Worm (Caenorhabditis elegans) whole organism, L1 larva: Measurements from ENCODE around the gene pals-16.

Experiments
- C34B4.2 ChIP-seq: sonication (generic microtip); optimal IDR thresholded peaks from 2 replicates; lab custom pipeline; 2017; ENCODE audit warnings: mild to moderate bottlenecking, missing genetic modification characterization, missing compliant biosample characterization
- F16B12.6 ChIP-seq: fragments of 150-350 bp; optimal IDR thresholded peaks from 2 replicates; lab custom pipeline; 2014; ENCODE audit warnings: missing biosample characterization, missing genetic modification characterization
- aha-1 ChIP-seq: fragments of 150-350 bp; optimal IDR thresholded peaks from 2 replicates; lab custom pipeline; 2014; ENCODE audit warnings: missing biosample characterization, missing genetic modification characterization
- alr-1 ChIP-seq: fragments of 200-800 bp; sonication (Bioruptor generic); optimal IDR thresholded peaks from 2 replicates; lab custom pipeline; 2018; ENCODE audit warnings: borderline replicate concordance, mild to moderate bottlenecking, missing genetic modification characterization, missing compliant biosample characterization
- aly-2 ChIP-seq: fragments of 150-350 bp; optimal IDR thresholded peaks from 2 replicates; lab custom pipeline; 2014; ENCODE audit warnings: missing biosample characterization, missing genetic modification characterization
- ama-1 ChIP-seq: fragments of 150-350 bp; optimal IDR thresholded peaks from 2 replicates; lab custom pipeline; 2014
- ceh-8 ChIP-seq: fragments of 200-800 bp; sonication (Bioruptor generic); optimal IDR thresholded peaks from 2 replicates; lab custom pipeline; 2018; ENCODE audit warnings: mild to moderate bottlenecking, missing genetic modification characterization, moderate library complexity, missing compliant biosample characterization
- ceh-82 ChIP-seq, 3 experiments: fragments of 150-350 bp in 1 of 3; sonication (generic microtip) in 2 of 3; optimal IDR thresholded peaks; 2 replicates each; lab custom pipeline; 2014 to 2017; ENCODE audit warnings: missing biosample characterization in 3 of 3, missing genetic modification characterization in 3 of 3
- ceh-88 ChIP-seq: fragments of 200-800 bp; sonication (Bioruptor generic); IDR thresholded peaks from 2 replicates; pipeline ENCODE4 v1.3.6; 2022; ENCODE audit warnings: missing genetic modification characterization, missing compliant biosample characterization
- ceh-90 ChIP-seq: sonication (generic microtip); optimal IDR thresholded peaks from 2 replicates; lab custom pipeline; 2016; ENCODE audit warnings: missing genetic modification characterization, missing compliant biosample characterization
- ces-1 ChIP-seq: fragments of 150-350 bp; optimal IDR thresholded peaks from 2 replicates; lab custom pipeline; 2014; ENCODE audit warnings: missing biosample characterization, missing genetic modification reagents, missing genetic modification characterization
- dpl-1 ChIP-seq, 3 experiments: fragments of 150-350 bp in 2 of 3; sonication (generic microtip) in 1 of 3; optimal IDR thresholded peaks; 2 replicates each; lab custom pipeline; 2014 to 2017; ENCODE audit warnings: missing biosample characterization in 3 of 3, missing genetic modification characterization in 3 of 3, missing genetic modification reagents in 3 of 3
- efl-1 ChIP-seq, 4 experiments: fragments of 150-350 bp; optimal IDR thresholded peaks in 3 of 4; peaks in 1 of 4; 1 replicate in 1 of 4; 2 replicates in 3 of 4; lab custom pipeline; 2014; ENCODE audit warnings: missing biosample characterization in 2 of 4, missing genetic modification characterization in 2 of 4, missing genetic modification reagents in 2 of 4
- efl-3 ChIP-seq: fragments of 200-800 bp; sonication (Bioruptor generic); optimal IDR thresholded peaks from 2 replicates; lab custom pipeline; 2018; ENCODE audit warnings: mild to moderate bottlenecking, missing genetic modification characterization, missing compliant biosample characterization
- elt-2 ChIP-seq: sonication (generic microtip); optimal IDR thresholded peaks from 2 replicates; lab custom pipeline; 2016; ENCODE audit warnings: missing genetic modification characterization, mild to moderate bottlenecking, inconsistent platforms, missing compliant biosample characterization, missing genetic modification reagents
- fkh-4 ChIP-seq: sonication (generic microtip); optimal IDR thresholded peaks from 2 replicates; lab custom pipeline; 2016; ENCODE audit warnings: missing compliant biosample characterization, missing genetic modification characterization, borderline replicate concordance
- grh-1 ChIP-seq: fragments of 200-800 bp; sonication (Bioruptor generic); IDR thresholded peaks from 2 replicates; pipeline ENCODE4 v1.3.6; 2022; ENCODE audit warnings: missing genetic modification reagents, missing genetic modification characterization, missing compliant biosample characterization
- irx-1 ChIP-seq: sonication (generic microtip); optimal IDR thresholded peaks from 2 replicates; lab custom pipeline; 2016; ENCODE audit warnings: missing genetic modification characterization, missing compliant biosample characterization
- lin-13 ChIP-seq: fragments of 150-350 bp; optimal IDR thresholded peaks from 2 replicates; lab custom pipeline; 2014; ENCODE audit warnings: missing biosample characterization, missing genetic modification reagents, missing genetic modification characterization
- lin-14 ChIP-seq: fragments of 200-800 bp; sonication (Bioruptor generic); optimal IDR thresholded peaks from 2 replicates; lab custom pipeline; 2018; ENCODE audit warnings: mild to moderate bottlenecking, missing genetic modification characterization, moderate library complexity, missing compliant biosample characterization
- lin-15B ChIP-seq: fragments of 150-350 bp; sonication (generic microtip); optimal IDR thresholded peaks from 3 replicates; lab custom pipeline; 2014; ENCODE audit warnings: missing biosample characterization, missing genetic modification characterization
- lin-35 ChIP-seq, 2 experiments: fragments of 150-350 bp; optimal IDR thresholded peaks; 2 replicates each; lab custom pipeline; 2014; ENCODE audit warnings: missing biosample characterization in 2 of 2, missing genetic modification characterization in 2 of 2, missing genetic modification reagents in 2 of 2
- mab-9 ChIP-seq: fragments of 200-800 bp; sonication (Bioruptor generic); IDR thresholded peaks from 2 replicates; pipeline ENCODE4 v1.3.6; 2022; ENCODE audit warnings: missing genetic modification reagents, missing genetic modification characterization, missing compliant biosample characterization
- mef-2 ChIP-seq: fragments of 150-350 bp; optimal IDR thresholded peaks from 2 replicates; lab custom pipeline; 2014; ENCODE audit warnings: missing biosample characterization, missing genetic modification characterization
- mep-1 ChIP-seq: fragments of 150-350 bp; optimal IDR thresholded peaks from 2 replicates; lab custom pipeline; 2014; ENCODE audit warnings: missing biosample characterization, missing genetic modification characterization
- nhr-11 ChIP-seq: fragments of 150-350 bp; optimal IDR thresholded peaks from 2 replicates; lab custom pipeline; 2014; ENCODE audit warnings: missing biosample characterization, missing genetic modification characterization
- nhr-28 ChIP-seq: fragments of 150-350 bp; optimal IDR thresholded peaks from 2 replicates; lab custom pipeline; 2014; ENCODE audit warnings: missing biosample characterization, missing genetic modification characterization
- nhr-71 ChIP-seq: sonication (generic microtip); optimal IDR thresholded peaks from 2 replicates; lab custom pipeline; 2016; ENCODE audit warnings: mild to moderate bottlenecking, missing genetic modification characterization, moderate library complexity, missing compliant biosample characterization
- nhr-77 ChIP-seq: fragments of 150-350 bp; optimal IDR thresholded peaks from 2 replicates; lab custom pipeline; 2014; ENCODE audit warnings: missing biosample characterization, missing genetic modification characterization
- nhr-85 ChIP-seq: sonication (generic microtip); peaks from one replicate; lab custom pipeline; 2016; ENCODE audit warnings: missing genetic modification characterization, inconsistent platforms, missing compliant biosample characterization
- nhr-90 ChIP-seq: sonication (generic microtip); optimal IDR thresholded peaks from 2 replicates; lab custom pipeline; 2016; ENCODE audit warnings: mild to moderate bottlenecking, missing genetic modification characterization, missing compliant biosample characterization; ENCODE audit not compliant: poor library complexity
- pag-3 ChIP-seq: sonication (generic microtip); optimal IDR thresholded peaks from 2 replicates; lab custom pipeline; 2017; ENCODE audit warnings: missing genetic modification characterization, mild to moderate bottlenecking, missing compliant biosample characterization, antibody characterized with exemption, borderline replicate concordance; ENCODE audit not compliant: insufficient read depth
- pax-3 ChIP-seq: fragments of 200-800 bp; sonication (Bioruptor generic); optimal IDR thresholded peaks from 2 replicates; lab custom pipeline; 2018; ENCODE audit warnings: mild to moderate bottlenecking, missing genetic modification characterization, moderate library complexity, missing compliant biosample characterization
- rnt-1 ChIP-seq: sonication (generic microtip); optimal IDR thresholded peaks from 2 replicates; lab custom pipeline; 2016; ENCODE audit warnings: mild to moderate bottlenecking, missing genetic modification characterization, moderate library complexity, missing compliant biosample characterization
- skn-1 ChIP-seq: fragments of 150-350 bp; optimal IDR thresholded peaks from 2 replicates; lab custom pipeline; 2014; ENCODE audit warnings: missing biosample characterization, missing genetic modification characterization
- snu-23 ChIP-seq: sonication (generic microtip); optimal IDR thresholded peaks from 2 replicates; lab custom pipeline; 2016; ENCODE audit warnings: missing genetic modification characterization, missing compliant biosample characterization
- swsn-7 ChIP-seq: sonication (generic microtip); optimal IDR thresholded peaks from 2 replicates; lab custom pipeline; 2016; ENCODE audit warnings: missing genetic modification characterization, missing compliant biosample characterization
- tbx-2 ChIP-seq: sonication (generic microtip); optimal IDR thresholded peaks from 2 replicates; lab custom pipeline; 2016; ENCODE audit warnings: missing genetic modification characterization, missing compliant biosample characterization
- unc-130 ChIP-seq: fragments of 150-350 bp; optimal IDR thresholded peaks from 2 replicates; lab custom pipeline; 2017; ENCODE audit warnings: missing biosample characterization, missing genetic modification characterization, inconsistent platforms
- vab-15 ChIP-seq: sonication (generic microtip); optimal IDR thresholded peaks from 2 replicates; lab custom pipeline; 2017; ENCODE audit warnings: missing genotype, mild to moderate bottlenecking, missing genetic modification characterization, missing compliant biosample characterization
- xbp-1 ChIP-seq: sonication (generic microtip); optimal IDR thresholded peaks from 2 replicates; lab custom pipeline; 2016; ENCODE audit warnings: missing genetic modification characterization, missing compliant biosample characterization
- ztf-11 ChIP-seq, 2 experiments: sonication (generic microtip); optimal IDR thresholded peaks; 2 replicates each; lab custom pipeline; 2016 to 2017; ENCODE audit warnings: missing genetic modification characterization in 2 of 2, missing biosample characterization in 1 of 2, missing compliant biosample characterization in 1 of 2
- ztf-4 ChIP-seq: fragments of 150-350 bp; optimal IDR thresholded peaks from 2 replicates; lab custom pipeline; 2014; ENCODE audit warnings: missing biosample characterization, missing genetic modification characterization

pals-16 gene

ce11 chrIII:1429920-1430437 is 30.2 kb downstream of the pals-16 start (continued):
- no peak for TF ChIP-seq unc-130 (tag; lab: Kevin White, UChicago)
- TF ChIP-seq F16B12.6 (tag; lab: Kevin White, UChicago) = no peak
- no peak for TF ChIP-seq ces-1 (GFP tag; lab: Kevin White, UChicago)
- no peak for TF ChIP-seq nhr-71 (tag; lab: Kevin White, UChicago)
- peak in 2 of 3 experiments; percentile 17 to 39 for TF ChIP-seq dpl-1 (GFP tag; optimal IDR thresholded peaks at IDR 0.05; lab: Kevin White, UChicago)
- no peak for TF ChIP-seq ztf-4 (tag; lab: Kevin White, UChicago)
- TF ChIP-seq skn-1 (tag; lab: Kevin White, UChicago) = no peak
- no peak for TF ChIP-seq aha-1 (tag; lab: Kevin White, UChicago)
- no peak for TF ChIP-seq tbx-2 (tag; lab: Kevin White, UChicago)
- TF ChIP-seq ceh-90 (tag; lab: Kevin White, UChicago) = no peak
- TF ChIP-seq pag-3 (tag; lab: Kevin White, UChicago) = no peak
- TF ChIP-seq lin-35 (GFP tag; optimal IDR thresholded peaks at IDR 0.05; lab: Kevin White, UChicago) = peak in 1 of 2 experiments; percentile 1
- TF ChIP-seq ztf-11 (tag; optimal IDR thresholded peaks at IDR 0.05; lab: Kevin White, UChicago) = no peak
- peak; percentile 54 for TF ChIP-seq snu-23 (GFP tag; lab: Kevin White, UChicago)
- no peak for TF ChIP-seq lin-14
- no peak for TF ChIP-seq mef-2
- TF ChIP-seq ama-1 (lab: Kevin White, UChicago) = no peak
- no peak for TF ChIP-seq rnt-1 (tag; lab: Kevin White, UChicago)
- TF ChIP-seq fkh-4 = no peak
- TF ChIP-seq ceh-88 (GFP tag; lab: Robert Waterston, UW) = no peak
- TF ChIP-seq alr-1 (tag; lab: Kevin White, UChicago) = no peak
- no peak for TF ChIP-seq grh-1 (GFP tag; lab: Robert Waterston, UW)
- TF ChIP-seq lin-13 (GFP tag; lab: Kevin White, UChicago) = no peak
- no peak for TF ChIP-seq xbp-1
- TF ChIP-seq nhr-85 (tag; lab: Kevin White, UChicago) = peak; percentile 39
- TF ChIP-seq efl-3 (GFP tag; lab: Kevin White, UChicago) = no peak
- no peak for TF ChIP-seq aly-2 (tag; lab: Kevin White, UChicago)
- peak; percentile 27 for TF ChIP-seq swsn-7 (tag; lab: Kevin White, UChicago)
- no peak for TF ChIP-seq nhr-77
- no peak for TF ChIP-seq vab-15 (tag; lab: Kevin White, UChicago)
- no peak for TF ChIP-seq lin-15B
- TF ChIP-seq elt-2 (tag; lab: Kevin White, UChicago) = no peak
- TF ChIP-seq pax-3 (tag; lab: Kevin White, UChicago) = no peak
- TF ChIP-seq ceh-8 (GFP tag; lab: Kevin White, UChicago) = no peak
- TF ChIP-seq nhr-28 (tag; lab: Kevin White, UChicago) = no peak
- no peak for TF ChIP-seq nhr-90
- peak in 1 of 3 experiments; percentile 30 for TF ChIP-seq ceh-82 (tag; optimal IDR thresholded peaks at IDR 0.05; lab: Kevin White, UChicago)
- peak; percentile 23 to 25 for TF ChIP-seq efl-1 (optimal IDR thresholded peaks at IDR 0.05; lab: Kevin White, UChicago)
- peak; percentile 53 to 91 for TF ChIP-seq efl-1 (GFP tag; optimal IDR thresholded peaks at IDR 0.05 in 1 of 2; lab: Kevin White, UChicago)
- TF ChIP-seq mep-1 (tag; lab: Kevin White, UChicago) = peak; percentile 46
- TF ChIP-seq C34B4.2 (tag; lab: Kevin White, UChicago) = no peak
- TF ChIP-seq irx-1 (tag; lab: Kevin White, UChicago) = no peak
- TF ChIP-seq nhr-11 = no peak
- no peak for TF ChIP-seq mab-9 (GFP tag; lab: Robert Waterston, UW)
